Fruit fly (Drosophila melanogaster): ENCODE data around the gene CG5280.
A peak's percentile ranks its signal among the peaks of the same experiment; 100 is the strongest.

The CG5280 gene

dm6 chr3L:9004788-9005246 is 14.8 kb upstream of the CG5280 start, which contains the start of gene Doc3:
Doc3 (plus strand) TSS chr3L:9005196.
- TF ChIP-seq CG1620 (GFP tag; optimal IDR thresholded peaks at IDR 0.05), result no peak

- TF ChIP-seq CG11617 (GFP tag; optimal IDR thresholded peaks at IDR 0.05), result no peak
Observed at dm6 chr3L:9003369-9003768, 13.3 kb upstream of the CG5280 start.

dm6 chr3L:9002527-9002926 is 12.5 kb upstream of the CG5280 start:
- TF ChIP-seq Hr96 (GFP tag; optimal IDR thresholded peaks at IDR 0.05) (no peak), tj (GFP tag; optimal IDR thresholded peaks at IDR 0.05) (no peak), kay (GFP tag; ENCODE audit: borderline replicate concordance) (no peak), bab1 (GFP tag; optimal IDR thresholded peaks at IDR 0.05) (no peak), toe (GFP tag; optimal IDR thresholded peaks at IDR 0.05) (no peak), Clk (GFP tag; optimal IDR thresholded peaks at IDR 0.05) (no peak), pad (GFP tag; optimal IDR thresholded peaks at IDR 0.05) (no peak), CG7101 (tag; optimal IDR thresholded peaks at IDR 0.05) (no peak), CG33017 (tag; optimal IDR thresholded peaks at IDR 0.05) (no peak), ovo (GFP tag; optimal IDR thresholded peaks at IDR 0.05) (no peak), CG1620 (GFP tag; optimal IDR thresholded peaks at IDR 0.05) (no peak), Mnt (GFP tag; optimal IDR thresholded peaks at IDR 0.05) (no peak), CG11617 (GFP tag; optimal IDR thresholded peaks at IDR 0.05) (no peak), Crg-1 (GFP tag; optimal IDR thresholded peaks at IDR 0.05) (no peak), CG14711 (tag; optimal IDR thresholded peaks at IDR 0.05) (no peak), cnc (optimal IDR thresholded peaks at IDR 0.05) (no peak), CG12768 (GFP tag; optimal IDR thresholded peaks at IDR 0.05) (no peak)

- no peak for TF ChIP-seq Clk (GFP tag; optimal IDR thresholded peaks at IDR 0.05)
- no peak for TF ChIP-seq cic (GFP tag; optimal IDR thresholded peaks at IDR 0.05)
- no peak for TF ChIP-seq CG5204 (GFP tag; optimal IDR thresholded peaks at IDR 0.05)
- TF ChIP-seq CG11617 (GFP tag; optimal IDR thresholded peaks at IDR 0.05), result peak; percentile 4
- TF ChIP-seq Hr96 (GFP tag; optimal IDR thresholded peaks at IDR 0.05), result no peak
- TF ChIP-seq CG7101 (tag; optimal IDR thresholded peaks at IDR 0.05), result no peak
- TF ChIP-seq ovo (GFP tag; optimal IDR thresholded peaks at IDR 0.05), result peak; percentile 57
- no peak for TF ChIP-seq Crg-1 (GFP tag; optimal IDR thresholded peaks at IDR 0.05)
- no peak for TF ChIP-seq CG7045 (GFP tag; optimal IDR thresholded peaks at IDR 0.05)
- peak; percentile 62 for TF ChIP-seq CG1620 (GFP tag; optimal IDR thresholded peaks at IDR 0.05)
- no peak for TF ChIP-seq kay (GFP tag; ENCODE audit: borderline replicate concordance)
- TF ChIP-seq cnc (optimal IDR thresholded peaks at IDR 0.05), result no peak
- TF ChIP-seq CG33017 (tag; optimal IDR thresholded peaks at IDR 0.05), result no peak
- peak; percentile 55 for TF ChIP-seq Mnt (GFP tag; optimal IDR thresholded peaks at IDR 0.05)
- TF ChIP-seq tj (GFP tag; optimal IDR thresholded peaks at IDR 0.05), result peak; percentile 17
- TF ChIP-seq CG12768 (GFP tag; optimal IDR thresholded peaks at IDR 0.05), result no peak
- peak; percentile 74 for TF ChIP-seq bab1 (GFP tag; optimal IDR thresholded peaks at IDR 0.05)
- TF ChIP-seq pad (GFP tag; optimal IDR thresholded peaks at IDR 0.05), result no peak
- peak; percentile 46 for TF ChIP-seq toe (GFP tag; optimal IDR thresholded peaks at IDR 0.05)
- peak; percentile 6 for TF ChIP-seq CG14711 (tag; optimal IDR thresholded peaks at IDR 0.05)
Observed at dm6 chr3L:8997686-8998239, 7.7 kb upstream of the CG5280 start, which contains the start of the genes smg and CG5087. smg (minus strand) TSS chr3L:8997989. CG5087 (plus strand) TSS chr3L:8998184.

dm6 chr3L:8996899-8997685 is 7.1 kb upstream of the CG5280 start:
- TF ChIP-seq Clk (GFP tag; optimal IDR thresholded peaks at IDR 0.05), result no peak
- TF ChIP-seq cnc (optimal IDR thresholded peaks at IDR 0.05), result no peak
- peak; percentile 91 for TF ChIP-seq tj (GFP tag; optimal IDR thresholded peaks at IDR 0.05)
- TF ChIP-seq pad (GFP tag; optimal IDR thresholded peaks at IDR 0.05), result peak; percentile 99
- TF ChIP-seq ovo (GFP tag; optimal IDR thresholded peaks at IDR 0.05), result peak; percentile 85
- peak; percentile 49 for TF ChIP-seq CG12768 (GFP tag; optimal IDR thresholded peaks at IDR 0.05)
- peak; percentile 55 for TF ChIP-seq CG11617 (GFP tag; optimal IDR thresholded peaks at IDR 0.05)
- TF ChIP-seq cic (GFP tag; optimal IDR thresholded peaks at IDR 0.05), result peak; percentile 42

- TF ChIP-seq CG14711 (tag; optimal IDR thresholded peaks at IDR 0.05) (peak; percentile 89), CG33017 (tag; optimal IDR thresholded peaks at IDR 0.05) (peak; percentile 90), CG12768 (GFP tag; optimal IDR thresholded peaks at IDR 0.05) (peak; percentile 59), kay (GFP tag; ENCODE audit: borderline replicate concordance) (no peak), CG7101 (tag; optimal IDR thresholded peaks at IDR 0.05) (peak; percentile 90), tj (GFP tag; optimal IDR thresholded peaks at IDR 0.05) (peak; percentile 33), Hr96 (GFP tag; optimal IDR thresholded peaks at IDR 0.05) (no peak), Mnt (GFP tag; optimal IDR thresholded peaks at IDR 0.05) (peak; percentile 57), CG1620 (GFP tag; optimal IDR thresholded peaks at IDR 0.05) (peak; percentile 74), CG11617 (GFP tag; optimal IDR thresholded peaks at IDR 0.05) (peak; percentile 64), pad (GFP tag; optimal IDR thresholded peaks at IDR 0.05) (peak; percentile 80), cnc (optimal IDR thresholded peaks at IDR 0.05) (no peak), bab1 (GFP tag; optimal IDR thresholded peaks at IDR 0.05) (peak; percentile 96), Crg-1 (GFP tag; optimal IDR thresholded peaks at IDR 0.05) (peak; percentile 37), CG7045 (GFP tag; optimal IDR thresholded peaks at IDR 0.05) (peak; percentile 64), toe (GFP tag; optimal IDR thresholded peaks at IDR 0.05) (no peak), Clk (GFP tag; optimal IDR thresholded peaks at IDR 0.05) (peak; percentile 51), cic (GFP tag; optimal IDR thresholded peaks at IDR 0.05) (no peak), ovo (GFP tag; optimal IDR thresholded peaks at IDR 0.05) (peak; percentile 96), CG5204 (GFP tag; optimal IDR thresholded peaks at IDR 0.05) (no peak)
Observed at dm6 chr3L:8996173-8996767, 6.2 kb upstream of the CG5280 start.
